Worm (Caenorhabditis elegans) whole organism, L4 larva: ENCODE results near the gene cey-1.

Experiments used
- F10B5.3 ChIP-seq: sonication (generic microtip); optimal IDR thresholded peaks from 2 replicates; lab custom pipeline; 2016; ENCODE audit warnings: mild to moderate bottlenecking, missing genetic modification characterization, missing compliant biosample characterization
- T20F7.1 ChIP-seq: fragments of 200-800 bp; sonication (Bioruptor generic); optimal IDR thresholded peaks from 2 replicates; lab custom pipeline; 2018; ENCODE audit warnings: mild to moderate bottlenecking, missing genetic modification characterization, missing compliant biosample characterization
- Y48G9A.11 ChIP-seq: fragments of 200-800 bp; sonication (Bioruptor generic); IDR thresholded peaks from 2 replicates; pipeline ENCODE4 v1.3.6; 2022; ENCODE audit warnings: missing genetic modification reagents, missing genetic modification characterization, missing compliant biosample characterization
- ceh-62 ChIP-seq: sonication (generic microtip); optimal IDR thresholded peaks from 2 replicates; lab custom pipeline; 2017; ENCODE audit warnings: missing biosample characterization, missing genetic modification characterization
- daf-16 ChIP-seq, 3 experiments: sonication (generic microtip); optimal IDR thresholded peaks; 2 replicates each; lab custom pipeline; 2016 to 2017; ENCODE audit warnings: missing genetic modification characterization in 3 of 3, missing genetic modification reagents in 3 of 3, mild to moderate bottlenecking in 2 of 3, missing compliant biosample characterization in 2 of 3, missing biosample characterization in 1 of 3, moderate library complexity in 1 of 3
- dpl-1 ChIP-seq: fragments of 150-350 bp; optimal IDR thresholded peaks from 2 replicates; lab custom pipeline; 2014; ENCODE audit warnings: missing biosample characterization, missing genetic modification reagents, missing genetic modification characterization
- hif-1 ChIP-seq, 2 experiments: sonication (generic microtip); optimal IDR thresholded peaks; 2 replicates each; lab custom pipeline; 2016 to 2017; ENCODE audit warnings: missing compliant biosample characterization in 2 of 2, missing genetic modification characterization in 2 of 2, missing genetic modification reagents in 2 of 2, missing genotype in 2 of 2, mild to moderate bottlenecking in 1 of 2
- mdl-1 ChIP-seq, 2 experiments: fragments of 150-350 bp in 1 of 2; sonication (generic microtip) in 1 of 2; optimal IDR thresholded peaks; 2 replicates each; lab custom pipeline; 2014 to 2017; ENCODE audit warnings: missing biosample characterization in 2 of 2, missing genetic modification characterization in 2 of 2
- nhr-28 ChIP-seq: fragments of 150-350 bp; optimal IDR thresholded peaks from 2 replicates; lab custom pipeline; 2014; ENCODE audit warnings: missing biosample characterization, missing genetic modification characterization
- pqm-1 ChIP-seq: sonication (generic microtip); optimal IDR thresholded peaks from 2 replicates; lab custom pipeline; 2017; ENCODE audit warnings: missing biosample characterization, missing genetic modification characterization
- snpc-4 ChIP-seq: fragments of 150-350 bp; optimal IDR thresholded peaks from 2 replicates; lab custom pipeline; 2014; ENCODE audit warnings: missing biosample characterization, missing genetic modification characterization
- tra-1 ChIP-seq: fragments of 200-800 bp; sonication (Bioruptor generic); IDR thresholded peaks from 2 replicates; pipeline ENCODE4 v1.3.6; 2022; ENCODE audit warnings: missing genetic modification reagents, missing genetic modification characterization, missing compliant biosample characterization
- unc-39 ChIP-seq: sonication (generic microtip); optimal IDR thresholded peaks from 2 replicates; lab custom pipeline; 2017; ENCODE audit warnings: missing biosample characterization, missing genetic modification characterization

DNA sequence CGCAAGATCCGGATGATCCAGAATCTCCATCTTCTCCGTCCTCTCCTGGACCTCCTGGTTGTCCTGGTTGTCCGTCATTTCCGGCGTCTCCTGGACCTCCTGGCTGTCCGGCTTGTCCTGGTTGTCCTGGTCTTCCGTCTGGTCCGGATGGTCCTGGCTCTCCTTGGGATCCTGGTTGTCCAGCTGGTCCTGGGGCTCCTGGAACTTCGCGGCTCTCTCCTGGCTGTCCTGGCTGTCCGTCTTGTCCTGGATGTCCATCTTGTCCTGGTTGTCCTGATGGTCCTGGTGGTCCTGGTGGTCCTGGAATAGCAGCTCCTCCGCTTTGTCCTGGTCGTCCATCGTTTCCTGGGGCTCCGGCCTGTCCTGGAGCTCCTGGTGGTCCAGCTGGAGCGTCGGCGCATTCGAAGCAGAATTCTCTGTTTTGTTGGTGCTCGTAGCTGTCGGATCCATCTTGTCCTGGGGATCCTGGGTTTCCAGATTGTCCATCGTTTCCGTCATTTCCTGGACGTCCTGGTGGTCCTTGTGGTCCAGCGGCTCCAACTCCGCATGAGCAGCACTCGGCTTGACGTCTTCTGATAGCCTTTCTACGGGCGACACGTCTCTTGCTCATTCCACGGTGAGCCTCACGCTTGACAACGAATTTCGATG, 28.4 kb downstream of the cey-1 start:
- TF ChIP-seq mdl-1 (tag; optimal IDR thresholded peaks at IDR 0.05; lab: Kevin White, UChicago) (no peak), ceh-62 (tag; lab: Kevin White, UChicago) (no peak), Y48G9A.11 (GFP tag; lab: Robert Waterston, UW) (no peak), dpl-1 (GFP tag; lab: Kevin White, UChicago) (no peak), unc-39 (tag; lab: Kevin White, UChicago) (no peak), snpc-4 (tag; lab: Kevin White, UChicago) (no peak), tra-1 (GFP tag; lab: Robert Waterston, UW) (no peak), pqm-1 (tag; lab: Kevin White, UChicago) (no peak), hif-1 (tag; optimal IDR thresholded peaks at IDR 0.05; lab: Kevin White, UChicago) (no peak), F10B5.3 (tag; lab: Kevin White, UChicago) (no peak), nhr-28 (tag; lab: Kevin White, UChicago) (no peak), daf-16 (GFP tag; optimal IDR thresholded peaks at IDR 0.05; lab: Kevin White, UChicago) (no peak), daf-16 (tag; optimal IDR thresholded peaks at IDR 0.05; lab: Kevin White, UChicago) (no peak), T20F7.1 (GFP tag; lab: Kevin White, UChicago) (no peak)
